Fruit fly (Drosophila melanogaster): ENCODE data around the gene CG17224.

Gene CG17224

dm6 chr2L:3034969-3035368 is 16.9 kb upstream of the CG17224 start, which contains the start of gene CG17258:
CG17258 (minus strand) TSS chr2L:3035348.
- TF ChIP-seq CG34367 (tag; optimal IDR thresholded peaks at IDR 0.05) (no peak), CG8301 (tag; optimal IDR thresholded peaks at IDR 0.05) (no peak), CG8159 (tag; optimal IDR thresholded peaks at IDR 0.05) (no peak), CG15710 (tag; optimal IDR thresholded peaks at IDR 0.05) (no peak), CG32121 (GFP tag; IDR thresholded peaks at IDR 0.05) (no peak), Snoo (tag; optimal IDR thresholded peaks at IDR 0.05) (no peak), CG13204 (GFP tag; optimal IDR thresholded peaks at IDR 0.05) (no peak), rn (GFP tag; IDR thresholded peaks at IDR 0.05) (no peak), D1 (tag; optimal IDR thresholded peaks at IDR 0.05) (no peak), gl (tag; optimal IDR thresholded peaks at IDR 0.05) (no peak), CG14655 (GFP tag; optimal IDR thresholded peaks at IDR 0.05) (no peak), Pif1B (GFP tag; optimal IDR thresholded peaks at IDR 0.05) (no peak), CG10348 (GFP tag; IDR thresholded peaks at IDR 0.05) (no peak), EcR (GFP tag; optimal IDR thresholded peaks at IDR 0.05) (no peak), Pif1A (GFP tag; optimal IDR thresholded peaks at IDR 0.05) (no peak), CG17806 (tag; optimal IDR thresholded peaks at IDR 0.05) (no peak), CG4496 (GFP tag; IDR thresholded peaks at IDR 0.05) (no peak), fd96Ca (GFP tag; IDR thresholded peaks at IDR 0.05) (no peak)

- TF ChIP-seq CG12605 (GFP tag; IDR thresholded peaks at IDR 0.05) (no peak), CG9948 (tag; optimal IDR thresholded peaks at IDR 0.05) (no peak), CG34367 (tag; optimal IDR thresholded peaks at IDR 0.05) (no peak), Snoo (tag; optimal IDR thresholded peaks at IDR 0.05) (peak; percentile 21), EcR (GFP tag; optimal IDR thresholded peaks at IDR 0.05) (no peak), CG10348 (GFP tag; IDR thresholded peaks at IDR 0.05) (no peak), CG13204 (GFP tag; optimal IDR thresholded peaks at IDR 0.05) (no peak), Ets98B (GFP tag; IDR thresholded peaks at IDR 0.05) (no peak), CG15710 (tag; optimal IDR thresholded peaks at IDR 0.05) (no peak)
Measured at dm6 chr2L:3030350-3030749, 12.2 kb upstream of the CG17224 start, which contains the start of gene GABPI. GABPI (plus strand) TSS chr2L:3030539.

- no peak for TF ChIP-seq gl (tag; optimal IDR thresholded peaks at IDR 0.05)
- no peak for TF ChIP-seq CG12605 (GFP tag; IDR thresholded peaks at IDR 0.05)
- no peak for TF ChIP-seq CG15710 (tag; optimal IDR thresholded peaks at IDR 0.05)
- no peak for TF ChIP-seq CG10348 (GFP tag; IDR thresholded peaks at IDR 0.05)
- no peak for TF ChIP-seq CG34367 (tag; optimal IDR thresholded peaks at IDR 0.05)
- TF ChIP-seq CG8159 (tag; optimal IDR thresholded peaks at IDR 0.05): no peak
- TF ChIP-seq rn (GFP tag; IDR thresholded peaks at IDR 0.05): no peak
- no peak for TF ChIP-seq CG32121 (GFP tag; IDR thresholded peaks at IDR 0.05)
- TF ChIP-seq CG4496 (GFP tag; IDR thresholded peaks at IDR 0.05): no peak
- no peak for TF ChIP-seq Pif1B (GFP tag; optimal IDR thresholded peaks at IDR 0.05)
- no peak for TF ChIP-seq CG14655 (GFP tag; optimal IDR thresholded peaks at IDR 0.05)
- TF ChIP-seq Pif1A (GFP tag; optimal IDR thresholded peaks at IDR 0.05): no peak
- TF ChIP-seq Snoo (tag; optimal IDR thresholded peaks at IDR 0.05): no peak
- TF ChIP-seq CG8301 (tag; optimal IDR thresholded peaks at IDR 0.05): no peak
- TF ChIP-seq D1 (tag; optimal IDR thresholded peaks at IDR 0.05): no peak
- TF ChIP-seq fd96Ca (GFP tag; IDR thresholded peaks at IDR 0.05): no peak
- TF ChIP-seq Ets98B (GFP tag; IDR thresholded peaks at IDR 0.05): no peak
- TF ChIP-seq CG17806 (tag; optimal IDR thresholded peaks at IDR 0.05): no peak
- TF ChIP-seq CG9948 (tag; optimal IDR thresholded peaks at IDR 0.05): no peak
Measured at dm6 chr2L:3029012-3029411, 10.9 kb upstream of the CG17224 start, which contains the start of the genes Sf3b2 and CG17219. Sf3b2 (minus strand) TSS chr2L:3029168. CG17219 (plus strand) TSS chr2L:3029253.

- TF ChIP-seq CG10348 (GFP tag; IDR thresholded peaks at IDR 0.05) (no peak), CG13204 (GFP tag; optimal IDR thresholded peaks at IDR 0.05) (no peak), Ets98B (GFP tag; IDR thresholded peaks at IDR 0.05) (no peak), CG15710 (tag; optimal IDR thresholded peaks at IDR 0.05) (no peak)
Measured at dm6 chr2L:3022986-3023385, 4.9 kb upstream of the CG17224 start, which contains the start of the genes alpha4GT1 and Prp40. alpha4GT1 (minus strand) TSS chr2L:3023141. Prp40 (plus strand) TSS chr2L:3023226.

- TF ChIP-seq CG17806 (tag; optimal IDR thresholded peaks at IDR 0.05) (peak; percentile 59), EcR (GFP tag; optimal IDR thresholded peaks at IDR 0.05) (no peak), CG32121 (GFP tag; IDR thresholded peaks at IDR 0.05) (peak; percentile 69), CG8301 (tag; optimal IDR thresholded peaks at IDR 0.05) (peak; percentile 67), CG12605 (GFP tag; IDR thresholded peaks at IDR 0.05) (peak; percentile 54; the same call in 1 of the 2 replicates), D1 (tag; optimal IDR thresholded peaks at IDR 0.05) (no peak), CG14655 (GFP tag; optimal IDR thresholded peaks at IDR 0.05) (peak; percentile 81), Snoo (tag; optimal IDR thresholded peaks at IDR 0.05) (peak; percentile 12), CG4496 (GFP tag; IDR thresholded peaks at IDR 0.05) (peak; percentile 86), Pif1B (GFP tag; optimal IDR thresholded peaks at IDR 0.05) (peak; percentile 44), CG15710 (tag; optimal IDR thresholded peaks at IDR 0.05) (peak; percentile 52), CG34367 (tag; optimal IDR thresholded peaks at IDR 0.05) (peak; percentile 39), Pif1A (GFP tag; optimal IDR thresholded peaks at IDR 0.05) (peak; percentile 69), CG9948 (tag; optimal IDR thresholded peaks at IDR 0.05) (peak; percentile 57), CG13204 (GFP tag; optimal IDR thresholded peaks at IDR 0.05) (no peak), Ets98B (GFP tag; IDR thresholded peaks at IDR 0.05) (peak; percentile 80), CG10348 (GFP tag; IDR thresholded peaks at IDR 0.05) (no peak), fd96Ca (GFP tag; IDR thresholded peaks at IDR 0.05) (peak; percentile 74; the same call in 2 of the 3 replicates)
Measured at dm6 chr2L:3012780-3013179, 5.3 kb downstream of the CG17224 start.

- TF ChIP-seq D1 (tag; optimal IDR thresholded peaks at IDR 0.05) (no peak), Snoo (tag; optimal IDR thresholded peaks at IDR 0.05) (peak; percentile 78), rn (GFP tag; IDR thresholded peaks at IDR 0.05) (no peak), Pif1B (GFP tag; optimal IDR thresholded peaks at IDR 0.05) (peak; percentile 79), Ets98B (GFP tag; IDR thresholded peaks at IDR 0.05) (no peak), gl (tag; optimal IDR thresholded peaks at IDR 0.05) (peak; percentile 21), Pif1A (GFP tag; optimal IDR thresholded peaks at IDR 0.05) (peak; percentile 75), CG12605 (GFP tag; IDR thresholded peaks at IDR 0.05) (no peak; the same call in 1 of the 2 replicates), CG13204 (GFP tag; optimal IDR thresholded peaks at IDR 0.05) (peak; percentile 22), CG14655 (GFP tag; optimal IDR thresholded peaks at IDR 0.05) (peak; percentile 57), CG34367 (tag; optimal IDR thresholded peaks at IDR 0.05) (peak; percentile 66), CG15710 (tag; optimal IDR thresholded peaks at IDR 0.05) (peak; percentile 73), CG8159 (tag; optimal IDR thresholded peaks at IDR 0.05) (peak; percentile 80), CG9948 (tag; optimal IDR thresholded peaks at IDR 0.05) (peak; percentile 57), CG4496 (GFP tag; IDR thresholded peaks at IDR 0.05) (peak; percentile 60; the same call in 2 of the 3 replicates), fd96Ca (GFP tag; IDR thresholded peaks at IDR 0.05) (peak; percentile 60; the same call in 2 of the 3 replicates), CG17806 (tag; optimal IDR thresholded peaks at IDR 0.05) (peak; percentile 70), EcR (GFP tag; optimal IDR thresholded peaks at IDR 0.05) (no peak), CG8301 (tag; optimal IDR thresholded peaks at IDR 0.05) (peak; percentile 38), CG32121 (GFP tag; IDR thresholded peaks at IDR 0.05) (no peak), CG10348 (GFP tag; IDR thresholded peaks at IDR 0.05) (no peak)
Measured at dm6 chr2L:3011484-3011883, 6.6 kb downstream of the CG17224 start.
